Fruit fly (Drosophila melanogaster): ENCODE data around the gene CG6310.
A peak's percentile ranks its signal among the peaks of the same experiment; 100 is the strongest.

CG6310 gene

DNA sequence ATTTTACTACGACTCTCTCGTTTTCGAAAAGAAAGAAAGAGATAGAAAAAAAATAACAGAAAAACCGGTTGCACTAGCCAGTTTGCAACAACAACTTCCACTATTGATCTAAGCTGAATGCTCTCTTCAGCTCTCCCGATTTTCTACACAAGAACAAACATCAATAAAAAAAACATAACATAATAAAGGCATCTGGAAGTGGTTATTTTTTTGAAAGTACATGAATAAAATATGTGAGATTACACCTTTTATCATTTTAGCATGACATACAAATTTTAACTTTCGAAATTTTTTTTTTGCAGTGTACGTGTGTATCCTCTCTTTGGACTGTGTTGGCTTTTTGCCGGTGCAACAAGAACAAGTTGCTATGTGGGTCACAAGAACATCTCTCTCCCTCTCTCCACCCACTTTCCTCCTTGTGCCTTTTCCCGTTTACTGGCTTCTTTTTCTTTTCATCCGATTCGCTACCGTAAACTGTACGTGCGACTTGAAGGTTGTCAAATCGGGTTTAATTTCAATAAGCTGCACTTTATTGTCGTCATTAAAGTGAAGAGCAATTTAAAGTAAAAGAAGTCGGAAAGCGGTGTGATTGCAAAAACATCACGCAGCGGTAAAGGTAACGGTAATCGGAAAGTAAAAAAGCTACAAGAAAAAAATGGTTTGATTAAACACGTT, 15.0 kb upstream of the CG6310 start (continued):
- TF ChIP-seq lilli (GFP tag; optimal IDR thresholded peaks at IDR 0.05) (peak; percentile 95), CG10267 (tag; optimal IDR thresholded peaks at IDR 0.05) (peak; percentile 94), Nf-YB (GFP tag; optimal IDR thresholded peaks at IDR 0.05) (peak; percentile 88), Pdp1 (GFP tag; optimal IDR thresholded peaks at IDR 0.05) (peak; percentile 95 to 97), CG11398 (GFP tag; optimal IDR thresholded peaks at IDR 0.05) (peak; percentile 98), CG6813 (GFP tag; optimal IDR thresholded peaks at IDR 0.05) (peak; percentile 93), sr (GFP tag; IDR thresholded peaks at IDR 0.05) (peak; percentile 91)

DNA sequence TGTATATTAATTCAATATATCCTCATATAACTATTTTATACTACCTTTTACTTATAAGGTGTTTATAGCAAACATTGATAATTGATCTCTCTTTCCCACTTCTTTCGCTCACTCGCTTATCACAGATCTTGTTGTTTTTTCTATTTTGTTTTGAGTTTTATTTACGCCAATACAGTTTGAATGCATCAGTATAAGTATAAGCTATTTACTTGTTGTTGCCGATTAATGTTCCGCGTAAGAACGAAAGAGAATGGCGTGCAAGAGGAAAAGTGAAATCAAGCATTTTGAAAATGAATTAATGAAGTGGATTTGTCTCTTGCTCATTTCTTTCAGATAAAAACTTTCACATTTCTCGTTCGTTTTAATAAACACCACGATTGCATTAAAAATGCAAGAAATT, 13.9 kb upstream of the CG6310 start:
- TF ChIP-seq C15 (GFP tag; IDR thresholded peaks at IDR 0.05) (no peak), HLH54F (GFP tag; optimal IDR thresholded peaks at IDR 0.05) (no peak), nom (GFP tag; optimal IDR thresholded peaks at IDR 0.05) (peak; percentile 10), Blimp-1 (GFP tag; optimal IDR thresholded peaks at IDR 0.05) (peak; percentile 83), grn (GFP tag; optimal IDR thresholded peaks at IDR 0.05) (peak; percentile 73), bowl (GFP tag; IDR thresholded peaks at IDR 0.05) (no peak), fu2 (GFP tag; optimal IDR thresholded peaks at IDR 0.05) (no peak), cg (GFP tag; optimal IDR thresholded peaks at IDR 0.05) (peak; percentile 25), slbo (GFP tag; IDR thresholded peaks at IDR 0.05) (no peak), ato (GFP tag; IDR thresholded peaks at IDR 0.05; ENCODE audit: partially characterized antibody) (no peak)

dm6 chr3L:11074043-11074853, 4.6 kb upstream of the CG6310 start, which contains the start of the genes Pfdn2 and Noc1:
Pfdn2 (minus strand) TSS chr3L:11074388.
Noc1 (plus strand) TSS chr3L:11074769.
- 0 out of 2 replicates have a peak, but pooled peaks have one; percentile 27 for TF ChIP-seq ttk (GFP tag; IDR thresholded peaks at IDR 0.05)
- no peak for TF ChIP-seq Bdp1 (GFP tag; optimal IDR thresholded peaks at IDR 0.05)
- TF ChIP-seq grau (tag; optimal IDR thresholded peaks at IDR 0.05) = peak; percentile 71
- peak; percentile 35 for TF ChIP-seq CG17385 (GFP tag; optimal IDR thresholded peaks at IDR 0.05)
- TF ChIP-seq D (optimal IDR thresholded peaks at IDR 0.05) = peak; percentile 73
- TF ChIP-seq D (GFP tag; optimal IDR thresholded peaks at IDR 0.05) = no peak
- TF ChIP-seq bsh (GFP tag; optimal IDR thresholded peaks at IDR 0.05) = peak in 1 of 2 experiments; percentile 62
- peak; percentile 68 for TF ChIP-seq dmrt11E (tag; optimal IDR thresholded peaks at IDR 0.05)
- peak; percentile 39; the same call in 1 of the 2 replicates for TF ChIP-seq CG9215 (GFP tag; IDR thresholded peaks at IDR 0.05)
- no peak for TF ChIP-seq CG17186 (GFP tag; optimal IDR thresholded peaks at IDR 0.05)
- no peak for TF ChIP-seq slp2 (GFP tag; optimal IDR thresholded peaks at IDR 0.05)
- no peak for TF ChIP-seq ems (GFP tag; optimal IDR thresholded peaks at IDR 0.05)
- peak; percentile 50 for TF ChIP-seq CG8924 (tag; optimal IDR thresholded peaks at IDR 0.05)
- TF ChIP-seq Sox102F (GFP tag; optimal IDR thresholded peaks at IDR 0.05) = peak; percentile 76
- TF ChIP-seq CG2712 (tag; optimal IDR thresholded peaks at IDR 0.05) = peak; percentile 78
- no peak for TF ChIP-seq CG12071 (GFP tag; optimal IDR thresholded peaks at IDR 0.05)
- TF ChIP-seq Pdp1 (GFP tag; optimal IDR thresholded peaks at IDR 0.05) = peak in 1 of 2 experiments; percentile 3
- TF ChIP-seq ara (GFP tag; IDR thresholded peaks at IDR 0.05) = peak; percentile 9; the same call in 1 of the 2 replicates
- TF ChIP-seq CG4617 (GFP tag; optimal IDR thresholded peaks at IDR 0.05; ENCODE audit: borderline replicate concordance) = peak; percentile 59
- TF ChIP-seq sisA (GFP tag; IDR thresholded peaks at IDR 0.05) = peak; percentile 59
- TF ChIP-seq Ptx1 (GFP tag; IDR thresholded peaks at IDR 0.05) = peak; percentile 57; the same call in 1 of the 2 replicates
- peak; percentile 36 for TF ChIP-seq HmgZ (tag; optimal IDR thresholded peaks at IDR 0.05)
- TF ChIP-seq Hsf (GFP tag; optimal IDR thresholded peaks at IDR 0.05) = peak; percentile 54
- peak; percentile 54 for TF ChIP-seq Max (GFP tag; optimal IDR thresholded peaks at IDR 0.05)
- TF ChIP-seq zfh2 (GFP tag; optimal IDR thresholded peaks at IDR 0.05) = peak; percentile 27
- peak in 1 of 2 experiments; percentile 66 for TF ChIP-seq crp (GFP tag; optimal IDR thresholded peaks at IDR 0.05)
- TF ChIP-seq Kr (GFP tag; optimal IDR thresholded peaks at IDR 0.05) = no peak
- no peak for TF ChIP-seq CG8478 (optimal IDR thresholded peaks at IDR 0.05)
- peak; percentile 82 for TF ChIP-seq cwo (GFP tag; optimal IDR thresholded peaks at IDR 0.05)
